Fruit fly (Drosophila melanogaster): ENCODE data around the gene CG33217.

DNA sequence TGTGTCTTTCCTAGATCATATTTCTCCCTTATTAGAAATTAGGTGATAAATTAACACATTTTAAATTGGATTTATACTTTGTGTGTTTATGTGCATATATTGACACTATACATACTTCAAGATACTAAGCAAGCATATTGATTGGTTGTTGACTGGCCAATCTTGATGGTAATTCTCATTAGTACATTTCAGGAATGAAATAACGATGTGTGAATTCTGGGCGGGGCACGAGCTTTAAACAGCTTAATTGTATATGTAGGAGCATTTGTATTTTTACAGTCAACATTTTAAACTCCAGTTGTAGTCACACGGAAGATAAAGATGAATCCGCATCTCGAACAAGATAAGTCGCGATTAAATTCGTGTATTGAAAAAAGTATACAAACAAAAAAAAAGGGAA lies 48.3 kb downstream of the CG33217 start, which contains the start of gene CG34031:
- TF ChIP-seq CG8478 (optimal IDR thresholded peaks at IDR 0.05): no peak
- no peak for TF ChIP-seq CTCF (optimal IDR thresholded peaks at IDR 0.05)

Measured in S2 (cell line).